Fruit fly (Drosophila melanogaster): ENCODE data around the gene Gr32a.

Gr32a gene

DNA sequence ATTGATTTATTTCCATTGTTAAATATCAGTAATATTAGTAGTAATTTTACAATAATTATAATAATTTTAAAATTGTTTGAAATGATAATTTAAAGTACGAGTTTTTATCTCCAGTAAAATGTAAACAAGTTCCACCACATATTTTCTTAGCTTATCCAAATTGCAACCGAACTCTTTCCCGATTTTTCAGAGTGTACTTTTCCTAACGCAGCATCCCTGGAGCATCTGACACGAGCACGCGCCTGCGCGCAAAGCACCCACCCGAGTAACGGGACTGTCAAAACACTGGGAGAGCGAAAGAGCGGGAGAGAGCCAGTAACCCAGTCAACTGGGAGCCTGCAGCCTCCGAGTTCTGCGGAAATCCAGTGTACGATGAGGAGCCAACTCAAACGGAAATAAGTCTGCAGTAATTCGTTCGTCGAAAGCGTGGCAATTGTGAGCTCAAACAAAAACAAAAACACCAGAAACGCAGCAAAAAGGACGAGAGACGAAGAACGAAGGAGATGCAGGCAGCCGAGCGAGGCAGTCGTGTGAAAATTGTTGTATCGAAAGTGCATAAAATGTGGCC, 27.4 kb upstream of the Gr32a start, which contains the start of gene CG16854:
CG16854 (plus strand) TSS at position 365 of the 568 bp plus-strand sequence.
- TF ChIP-seq noc (tag; optimal IDR thresholded peaks at IDR 0.05), result no peak

DNA sequence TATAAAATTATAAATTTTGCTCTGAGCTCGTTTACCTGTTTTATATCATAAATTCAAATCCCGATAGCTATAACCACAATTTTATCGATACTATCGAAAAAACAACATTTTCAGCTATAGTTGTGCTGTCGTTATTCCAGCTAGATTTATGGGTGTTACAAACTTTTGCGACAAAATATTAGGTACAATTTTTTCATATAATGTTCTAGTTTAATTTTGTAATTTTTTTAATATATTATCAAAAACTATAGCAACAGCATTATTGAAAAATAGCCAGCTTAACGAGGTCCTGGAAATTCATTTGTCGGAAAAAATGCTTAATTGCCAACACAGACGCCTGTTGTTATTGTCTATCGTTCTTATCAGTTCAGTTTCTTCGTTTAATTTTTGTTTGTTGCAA, 22.7 kb upstream of the Gr32a start, which contains the start of gene Wdr59:
Wdr59 (plus strand) TSS at position 334 of the 400 bp plus-strand sequence.
- TF ChIP-seq noc (tag; optimal IDR thresholded peaks at IDR 0.05), result no peak

DNA sequence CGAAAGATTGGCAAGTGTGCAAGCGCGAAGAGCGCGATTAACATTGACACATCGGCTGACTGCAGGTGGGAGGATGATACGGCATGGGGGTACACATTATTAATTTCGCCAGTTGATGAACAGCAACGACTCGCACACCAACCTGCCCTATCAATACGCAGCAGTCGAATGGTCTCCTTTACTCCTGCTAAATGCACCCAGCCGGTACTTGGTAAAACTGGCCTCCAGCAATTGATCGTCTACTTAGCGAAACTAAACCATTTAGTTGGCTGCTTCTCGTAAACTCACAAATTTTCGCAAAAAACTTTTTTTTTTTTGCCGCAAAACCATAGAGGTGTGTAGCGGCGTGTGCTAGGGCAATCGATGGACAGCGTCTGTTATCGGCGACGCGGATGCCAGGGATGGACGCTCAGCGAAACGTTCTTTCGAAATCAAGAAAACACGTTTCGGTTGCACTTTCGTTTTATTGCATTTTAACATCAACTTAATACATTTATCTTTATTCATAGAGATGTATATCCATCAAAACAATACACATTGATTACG, 13.2 kb upstream of the Gr32a start, which contains the start of gene Ge-1:
Ge-1 (minus strand) TSS at position 373 of the 546 bp plus-strand sequence.
- TF ChIP-seq noc (tag; optimal IDR thresholded peaks at IDR 0.05), result no peak

DNA sequence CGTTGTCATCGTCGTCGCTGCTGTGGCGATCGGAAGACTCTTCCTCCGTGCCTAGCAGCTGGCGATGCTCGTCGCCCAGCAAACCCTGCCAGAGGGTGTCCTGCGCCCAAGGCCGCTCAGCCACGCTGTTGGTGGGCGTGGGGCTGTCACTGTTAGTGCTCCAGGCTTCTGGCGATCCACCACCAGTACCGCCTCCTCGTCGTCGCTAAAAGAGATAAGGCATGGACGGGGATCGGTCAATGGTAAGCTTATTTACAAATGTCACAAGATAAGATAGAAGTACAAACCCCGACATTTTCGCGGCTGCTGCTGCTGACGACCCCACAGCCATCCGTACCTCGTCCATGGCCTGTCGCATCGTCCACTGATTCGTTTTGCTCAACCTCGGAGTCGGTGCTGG, 8.5 kb upstream of the Gr32a start:
- TF ChIP-seq noc (tag; optimal IDR thresholded peaks at IDR 0.05), result no peak

DNA sequence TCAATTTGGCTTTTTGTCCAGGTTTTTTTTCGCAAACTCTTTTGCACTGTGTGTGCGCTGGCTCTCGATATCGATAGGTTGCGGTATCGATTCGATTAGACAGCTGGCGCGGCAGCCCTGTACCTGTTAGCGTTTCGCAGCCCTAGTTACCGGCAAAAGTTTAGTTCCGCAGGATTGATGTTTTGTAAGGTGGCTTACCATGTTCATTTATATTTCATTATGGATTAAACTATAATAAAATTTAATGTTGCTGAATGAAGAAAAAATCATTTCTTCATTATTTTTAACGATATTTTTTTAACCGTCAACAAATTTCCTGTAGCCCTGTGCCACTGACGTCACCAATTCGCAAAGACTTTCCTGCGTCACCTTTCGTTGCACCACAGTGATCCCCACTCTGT, 7.3 kb upstream of the Gr32a start, which contains the start of gene Reps:
Reps (minus strand) TSS at position 84 of the 401 bp plus-strand sequence.
- TF ChIP-seq noc (tag; optimal IDR thresholded peaks at IDR 0.05), result peak; percentile 95

DNA sequence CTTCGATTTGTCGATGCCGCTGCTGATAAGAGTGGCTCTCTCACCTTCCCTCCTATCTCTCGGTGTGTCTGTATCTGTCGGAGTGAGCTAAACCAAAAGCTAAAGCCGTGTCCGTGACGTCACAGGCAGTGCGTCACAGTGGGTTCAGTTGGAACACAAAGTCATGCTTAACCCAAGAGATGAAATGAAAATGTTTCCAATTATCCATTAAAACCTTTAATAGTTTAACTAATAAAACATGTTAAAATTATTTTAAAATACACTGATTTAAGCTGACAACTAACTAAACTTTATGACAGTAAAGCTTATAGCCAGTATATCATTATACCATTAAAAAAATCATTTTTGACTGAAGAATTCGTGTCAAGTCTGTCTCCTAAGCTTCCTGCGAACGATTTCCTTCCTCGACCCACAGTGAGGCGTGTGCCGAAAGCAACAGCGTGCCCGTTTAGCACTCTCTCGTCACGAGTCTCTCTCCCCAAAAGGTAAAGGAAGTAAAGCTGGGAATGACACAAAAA, 744 bp upstream of the Gr32a start, which contains the start of gene Idua:
Idua (minus strand) TSS at position 51 of the 518 bp plus-strand sequence.
- TF ChIP-seq noc (tag; optimal IDR thresholded peaks at IDR 0.05), result no peak

DNA sequence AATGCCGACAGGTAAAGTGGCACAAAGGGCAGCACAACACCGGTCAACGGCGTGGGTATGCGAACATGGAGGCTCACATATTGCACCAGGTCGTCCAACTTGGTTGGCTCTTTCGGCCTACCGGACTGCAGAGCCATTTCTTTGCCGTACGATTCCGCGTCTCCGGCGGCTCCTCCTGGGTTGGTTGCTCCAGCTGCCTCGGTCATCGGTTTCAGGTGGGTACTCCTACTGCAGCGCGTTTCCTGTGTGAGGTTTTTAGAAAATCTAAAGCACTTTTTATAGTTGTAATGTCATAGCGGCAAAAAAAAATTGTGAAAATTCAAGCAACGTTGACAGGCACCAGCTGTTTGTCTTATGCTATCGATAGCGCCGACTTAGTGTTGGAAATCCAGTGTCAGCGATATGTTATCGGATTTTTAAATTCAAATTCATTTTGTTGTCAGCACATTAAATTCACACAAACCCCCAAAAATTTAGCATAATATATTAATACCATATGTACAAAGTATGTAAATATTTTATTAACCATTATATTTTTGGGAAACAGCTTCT, 6.2 kb downstream of the Gr32a start, which contains the start of gene CG6230:
CG6230 (minus strand) TSS at position 354 of the 552 bp plus-strand sequence.
- no peak for TF ChIP-seq noc (tag; optimal IDR thresholded peaks at IDR 0.05)

DNA sequence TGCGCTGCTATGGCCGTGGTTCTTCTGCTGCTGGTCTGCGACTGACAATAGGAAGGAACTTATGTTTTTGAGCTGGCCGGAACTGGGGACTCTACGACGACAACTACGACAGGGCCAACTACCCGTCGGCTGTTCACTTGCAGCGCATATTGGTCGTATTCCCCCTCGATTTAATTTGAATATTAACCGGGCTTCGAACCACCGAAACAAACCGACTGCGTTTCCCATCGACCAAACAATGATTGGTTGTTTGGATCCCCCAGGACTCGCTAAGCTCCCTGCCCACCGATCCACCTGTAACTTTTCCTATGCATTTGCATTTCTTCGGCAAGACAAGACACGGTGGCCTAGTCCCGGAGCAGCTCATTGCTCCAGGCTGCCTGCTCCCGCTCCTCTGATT, 7.8 kb downstream of the Gr32a start, which contains the start of gene Dnaaf4:
Dnaaf4 (minus strand) TSS at position 101 of the 400 bp plus-strand sequence.
- TF ChIP-seq noc (tag; optimal IDR thresholded peaks at IDR 0.05), result no peak

DNA sequence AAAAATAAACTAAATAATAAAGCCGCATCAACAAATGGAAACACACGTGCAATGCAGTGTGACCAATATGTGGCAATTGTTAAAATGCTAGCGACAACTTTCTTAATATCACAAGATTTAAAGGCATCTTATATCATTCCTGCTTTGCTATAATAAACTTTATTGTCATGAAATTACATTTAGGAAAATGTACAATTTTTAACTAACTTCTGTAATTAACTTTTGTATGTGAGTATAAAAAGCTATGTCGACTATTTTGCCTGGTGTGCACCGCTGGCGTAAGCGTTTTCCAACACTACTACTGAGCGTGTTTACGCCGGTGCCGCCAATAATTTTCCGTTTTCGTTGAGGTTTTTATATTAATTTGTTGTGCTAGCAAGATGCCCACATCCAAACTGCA, 9.7 kb downstream of the Gr32a start, which contains the start of the genes Csl4 and Nup160:
Csl4 (minus strand) TSS at position 69 of the 400 bp plus-strand sequence.
Nup160 (plus strand) TSS at position 279 of the 400 bp plus-strand sequence.
- TF ChIP-seq noc (tag; optimal IDR thresholded peaks at IDR 0.05), result no peak

DNA sequence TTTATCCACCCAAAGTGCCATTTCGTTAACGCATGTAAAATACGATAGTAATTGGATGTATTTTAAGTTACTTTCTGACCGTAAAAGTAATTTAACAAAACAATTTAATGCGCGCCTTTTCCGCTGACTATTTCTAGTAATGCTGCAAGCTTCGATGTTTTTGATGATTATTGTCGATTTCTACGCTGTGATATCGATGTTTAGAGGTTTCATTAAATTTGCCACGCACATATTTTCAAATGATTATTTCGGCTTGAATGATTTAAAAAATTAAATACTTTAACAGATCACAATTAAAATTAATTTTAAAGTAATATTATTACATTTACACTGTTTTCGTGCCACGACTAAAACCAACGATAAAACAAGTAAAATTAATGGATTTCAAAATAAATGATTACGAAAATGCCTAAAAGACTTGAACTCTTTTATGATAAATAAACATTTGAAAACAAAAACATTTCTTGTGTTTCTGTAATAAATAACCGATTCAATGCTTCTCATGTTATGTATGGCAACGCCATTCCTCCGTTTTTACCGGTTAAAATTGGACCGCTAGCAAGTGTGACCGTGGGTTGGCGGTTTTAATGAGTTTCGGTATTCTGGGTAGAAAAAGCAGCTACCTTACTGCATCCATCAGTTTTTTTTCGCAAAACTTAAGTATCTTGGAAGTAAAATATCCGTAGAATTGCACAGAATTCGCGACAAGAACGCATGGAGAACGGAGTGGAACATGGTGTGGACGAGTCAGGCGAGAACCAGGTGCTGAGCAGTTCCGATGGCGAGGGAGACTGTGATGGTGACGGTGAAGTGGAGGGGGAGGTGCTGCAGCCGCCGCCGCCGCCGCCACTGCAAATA, 16.6 kb downstream of the Gr32a start, which contains the start of the genes RfC38 and CG4751:
RfC38 (minus strand) TSS at position 495 of the 858 bp plus-strand sequence.
CG4751 (plus strand) TSS at position 587 of the 858 bp plus-strand sequence.
- TF ChIP-seq noc (tag; optimal IDR thresholded peaks at IDR 0.05), result no peak

DNA sequence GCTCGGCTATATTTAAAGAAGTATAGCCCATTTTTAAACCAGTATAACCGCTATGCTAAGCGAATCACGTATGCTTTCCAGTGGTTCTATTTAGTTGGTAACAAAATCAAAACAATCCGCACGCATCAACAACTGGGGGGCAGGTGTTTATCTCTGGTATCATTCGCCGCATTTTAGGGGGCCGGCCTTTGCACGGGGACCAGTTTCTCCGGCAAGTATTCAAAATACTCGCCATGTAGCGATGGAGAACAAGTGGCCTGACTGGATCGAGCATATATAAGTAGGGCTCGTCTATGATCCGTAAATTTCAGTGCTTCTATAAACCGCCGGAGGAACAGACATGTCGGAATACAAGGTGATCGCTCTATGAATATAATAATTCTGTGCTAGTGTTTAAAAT, 22.3 kb downstream of the Gr32a start, which contains the start of gene hgo:
hgo (plus strand) TSS at position 301 of the 400 bp plus-strand sequence.
- TF ChIP-seq noc (tag; optimal IDR thresholded peaks at IDR 0.05), result no peak

DNA sequence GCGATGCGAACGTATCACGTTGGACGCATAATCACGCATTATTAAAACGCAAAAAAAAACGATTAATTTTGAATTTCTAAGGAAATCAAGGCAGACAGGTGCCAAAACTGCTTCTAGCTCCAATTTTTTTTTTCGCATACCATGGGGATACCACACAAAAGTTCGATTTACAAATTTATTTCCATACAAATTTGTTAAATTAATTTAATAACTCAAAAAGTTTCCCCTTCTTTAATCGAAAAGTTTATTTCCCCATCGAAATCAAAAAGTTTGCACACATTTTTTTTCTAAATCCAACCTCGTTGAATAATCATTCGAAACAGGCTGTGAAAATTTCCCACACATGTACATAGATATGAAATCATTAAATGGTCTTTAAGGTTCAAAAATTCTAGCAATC, 31.5 kb downstream of the Gr32a start, which contains the start of gene CG31867:
CG31867 (minus strand) TSS at position 101 of the 400 bp plus-strand sequence.
- TF ChIP-seq noc (tag; optimal IDR thresholded peaks at IDR 0.05), result no peak

DNA sequence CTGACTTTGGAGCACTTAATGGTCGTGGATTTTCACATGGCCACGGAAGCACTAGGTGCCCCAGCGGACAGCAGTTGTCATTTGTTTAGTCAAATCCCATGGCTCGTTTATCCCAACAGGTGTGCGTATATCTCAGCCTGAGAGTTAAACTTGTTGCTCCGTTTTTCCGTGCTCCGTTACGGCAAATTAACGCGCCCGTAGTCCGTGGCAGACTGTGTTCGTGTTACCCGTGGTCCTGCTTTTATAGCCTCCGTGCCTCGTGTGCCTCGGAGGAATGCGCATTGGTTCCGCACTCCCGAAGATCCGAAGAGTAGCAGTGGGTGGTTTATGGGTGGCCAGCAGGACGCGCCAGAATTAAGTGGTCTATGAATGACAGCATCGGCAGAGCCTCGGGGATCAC, 35.2 kb downstream of the Gr32a start, which contains the start of gene Gyc32E:
Gyc32E (minus strand) TSS at position 133 of the 400 bp plus-strand sequence.
- TF ChIP-seq noc (tag; optimal IDR thresholded peaks at IDR 0.05), result no peak

DNA sequence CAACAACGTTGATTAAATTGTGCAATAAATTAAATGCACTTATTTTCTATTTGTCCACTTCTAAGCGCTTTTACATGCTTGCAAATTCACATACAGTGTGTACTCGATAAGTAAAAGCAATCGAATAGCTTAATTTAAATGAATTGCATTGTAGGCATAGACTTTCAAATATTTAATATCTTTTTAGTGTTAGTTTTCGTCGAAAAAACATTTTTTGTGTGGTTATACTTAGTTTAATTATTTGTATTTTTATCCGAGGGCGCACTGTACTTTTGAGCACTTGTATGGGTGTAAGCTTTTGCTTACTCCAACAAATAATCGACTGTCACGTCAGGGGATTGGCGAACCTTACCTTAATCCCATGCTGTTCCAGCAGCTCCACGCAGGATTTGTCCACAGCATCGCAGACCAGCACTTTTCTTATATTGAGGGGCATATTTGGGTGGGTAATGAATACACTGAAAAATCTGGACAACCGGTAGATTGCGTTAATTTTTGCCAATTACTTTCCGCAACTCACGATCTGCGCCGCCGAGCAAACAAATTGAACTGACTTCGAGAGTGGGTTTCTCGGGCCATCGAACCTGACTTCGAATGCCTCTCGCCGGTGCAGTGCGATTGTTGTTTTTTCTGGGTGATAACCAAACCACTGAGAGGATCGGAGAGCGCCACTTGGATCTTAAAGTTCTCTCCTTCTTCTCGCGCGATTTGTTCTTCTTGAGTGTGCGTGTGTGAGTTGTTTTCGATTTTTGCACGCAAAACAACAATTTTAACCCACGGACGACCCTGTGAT, 41.5 kb downstream of the Gr32a start, which contains the start of gene CG6287:
CG6287 (minus strand) TSS at position 556 of the 793 bp plus-strand sequence.
- peak; percentile 68 for TF ChIP-seq noc (tag; optimal IDR thresholded peaks at IDR 0.05)
